Worm (Caenorhabditis elegans): ENCODE results near the gene ZK1086.2.

DNA sequence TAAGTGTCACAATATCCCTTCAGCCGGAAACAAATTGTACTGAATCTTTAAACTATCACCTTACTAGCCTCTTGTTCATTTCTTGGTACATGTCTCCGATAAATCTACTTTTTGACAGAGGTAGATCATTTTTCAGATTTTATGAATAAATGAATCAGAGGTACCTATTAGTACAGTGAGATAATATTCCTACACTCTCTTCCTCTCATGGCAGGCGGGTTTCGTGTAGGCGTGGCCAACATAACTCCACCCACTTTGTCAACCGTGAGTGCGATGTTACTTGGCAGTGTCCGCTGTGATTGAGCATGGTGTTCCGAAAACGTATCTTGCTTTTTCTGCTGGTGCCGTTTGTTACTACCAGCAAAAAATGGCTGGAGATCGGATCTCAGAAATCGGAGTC lies 8.2 kb downstream of the ZK1086.2 start, which contains the start of gene F55F3.4:
- TF ChIP-seq nhr-23 (tag; optimal IDR thresholded peaks at IDR 0.05), result no peak
- TF ChIP-seq fos-1 (tag; optimal IDR thresholded peaks at IDR 0.05), result no peak
- no peak for TF ChIP-seq skn-1 (tag; optimal IDR thresholded peaks at IDR 0.05)
- no peak for TF ChIP-seq ZK546.5 (tag; optimal IDR thresholded peaks at IDR 0.05)
- no peak for TF ChIP-seq nhr-12 (tag; optimal IDR thresholded peaks at IDR 0.05)
- TF ChIP-seq egl-27 (tag; optimal IDR thresholded peaks at IDR 0.05), result no peak
- TF ChIP-seq nhr-11 (tag; optimal IDR thresholded peaks at IDR 0.05), result no peak
- TF ChIP-seq mdl-1 (tag; optimal IDR thresholded peaks at IDR 0.05), result no peak
- TF ChIP-seq snpc-4 (tag; optimal IDR thresholded peaks at IDR 0.05), result no peak
- no peak for TF ChIP-seq sea-2 (GFP tag; optimal IDR thresholded peaks at IDR 0.05)
- no peak for TF ChIP-seq pqm-1 (tag; optimal IDR thresholded peaks at IDR 0.05)
